Worm (Caenorhabditis elegans): ENCODE results near the gene srd-29.

DNA sequence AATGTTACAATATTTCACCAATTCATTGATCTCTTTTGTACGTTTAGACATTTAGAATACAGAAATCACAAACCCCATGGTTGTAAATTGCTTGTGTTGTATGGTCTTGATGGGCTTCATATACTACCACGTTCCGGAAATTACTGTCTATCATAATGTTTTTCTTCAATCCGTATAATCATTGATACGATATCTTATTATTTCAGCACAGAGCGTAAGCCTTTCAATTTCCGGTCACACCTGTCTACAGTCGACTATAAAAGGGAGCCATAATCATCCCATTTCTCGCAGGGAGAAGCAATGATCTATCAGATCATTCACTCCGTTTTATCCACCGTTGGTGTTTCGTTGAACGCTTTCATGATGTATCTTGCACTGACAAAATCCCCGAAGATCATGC is 6.1 kb upstream of the srd-29 start, which contains the start of gene srd-30:
- TF ChIP-seq Y105C5A.15 (GFP tag; IDR thresholded peaks at IDR 0.05) (no peak), pha-4 (GFP tag; IDR thresholded peaks at IDR 0.05) (no peak), pha-4 (tag; optimal IDR thresholded peaks at IDR 0.05) (no peak), snpc-4 (tag; optimal IDR thresholded peaks at IDR 0.05) (no peak), cey-2 (tag; optimal IDR thresholded peaks at IDR 0.05; ENCODE audit: borderline replicate concordance, insufficient read depth) (no peak), spr-3 (GFP tag; optimal IDR thresholded peaks at IDR 0.05) (no peak), php-3 (GFP tag; IDR thresholded peaks at IDR 0.05) (no peak)
